Worm (Caenorhabditis elegans) whole organism, midembryonic: ENCODE measurements around the gene adbp-1.

Source experiments
- T22C8.4 ChIP-seq: fragments of 200-800 bp; sonication (Bioruptor generic); IDR thresholded peaks from 2 replicates; pipeline ENCODE4 v1.3.6; 2022; ENCODE audit warnings: missing genetic modification characterization, missing compliant biosample characterization
- cog-1 ChIP-seq: sonication (generic microtip); optimal IDR thresholded peaks from 2 replicates; lab custom pipeline; 2016; ENCODE audit warnings: missing genetic modification characterization, missing compliant biosample characterization
- klf-2 ChIP-seq: fragments of 200-800 bp; sonication (Bioruptor generic); conservative IDR thresholded peaks from 2 replicates; pipeline ENCODE4 v1.3.6; 2022; ENCODE audit warnings: missing genetic modification reagents, missing genetic modification characterization, missing compliant biosample characterization
- med-1 ChIP-seq: sonication (generic microtip); optimal IDR thresholded peaks from 2 replicates; lab custom pipeline; 2017; ENCODE audit warnings: missing genetic modification characterization, mild to moderate bottlenecking, missing compliant biosample characterization, antibody characterized with exemption, missing genetic modification reagents; ENCODE audit not compliant: insufficient read depth
- ref-1 ChIP-seq: fragments of 200-800 bp; sonication (Bioruptor generic); conservative IDR thresholded peaks from 2 replicates; pipeline ENCODE4 v1.3.6; 2022; ENCODE audit warnings: missing genetic modification reagents, missing genetic modification characterization, missing compliant biosample characterization
- tab-1 ChIP-seq: fragments of 200-800 bp; sonication (Bioruptor generic); IDR thresholded peaks from 2 replicates; pipeline ENCODE4 v1.3.6; 2022; ENCODE audit warnings: missing genetic modification characterization, missing compliant biosample characterization
- ztf-23 ChIP-seq: fragments of 200-800 bp; sonication (Bioruptor generic); IDR thresholded peaks from 2 replicates; pipeline ENCODE4 v1.3.6; 2022; ENCODE audit warnings: missing genetic modification reagents, missing genetic modification characterization, missing compliant biosample characterization
- ztf-29 ChIP-seq: fragments of 200-800 bp; sonication (Bioruptor generic); IDR thresholded peaks from 2 replicates; pipeline ENCODE4 v1.3.6; 2022; ENCODE audit warnings: missing genetic modification reagents, missing genetic modification characterization, missing compliant biosample characterization

DNA sequence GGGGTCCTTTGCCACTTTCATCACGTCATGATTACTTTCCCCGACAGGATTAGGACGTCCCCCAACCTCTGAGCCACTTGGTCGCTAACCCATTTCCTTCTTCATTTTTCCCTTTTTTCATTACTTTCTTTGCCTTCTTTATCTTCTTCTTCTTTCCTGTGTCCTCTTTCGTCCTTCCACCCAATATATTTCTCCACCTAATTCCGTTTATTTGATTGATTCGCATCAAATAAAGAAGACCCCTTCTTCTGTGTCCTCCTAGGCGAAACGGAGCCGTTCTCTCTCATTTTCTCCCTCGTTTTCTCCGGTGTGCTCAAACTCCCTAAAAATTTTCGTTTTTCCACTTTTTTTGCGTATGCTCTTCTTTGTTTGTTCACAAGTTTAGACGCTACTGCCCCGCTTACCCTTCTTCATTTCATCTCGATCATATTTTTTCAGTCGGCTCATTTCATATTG is 34.3 kb upstream of the adbp-1 start, which contains the start of gene C05D12.7:
- TF ChIP-seq med-1 (GFP tag; lab: Kevin White, UChicago) = no peak
- no peak for TF ChIP-seq T22C8.4 (GFP tag; lab: Robert Waterston, UW)
- no peak for TF ChIP-seq tab-1 (GFP tag; lab: Robert Waterston, UW)
- no peak for TF ChIP-seq ztf-29 (GFP tag; lab: Robert Waterston, UW)
- TF ChIP-seq cog-1 (tag; lab: Kevin White, UChicago) = no peak
- TF ChIP-seq ref-1 (GFP tag; lab: Robert Waterston, UW) = no peak
- no peak for TF ChIP-seq klf-2
- TF ChIP-seq ztf-23 = no peak
